Worm (Caenorhabditis elegans) whole organism, young adult: ENCODE data around the gene T04B2.8.

Experiments
- C06A6.2 ChIP-seq: fragments of 200-800 bp; sonication (Bioruptor generic); conservative IDR thresholded peaks from 2 replicates; pipeline ENCODE4 v1.3.6; 2022; ENCODE audit warnings: missing genetic modification characterization, missing compliant biosample characterization
- F33H1.4 ChIP-seq: fragments of 200-800 bp; sonication (Bioruptor generic); IDR thresholded peaks from 2 replicates; pipeline ENCODE4 v1.3.6; 2022; ENCODE audit warnings: missing genetic modification reagents, missing genetic modification characterization, missing compliant biosample characterization
- pha-4 ChIP-seq: fragments of 150-350 bp; sonication (generic microtip); optimal IDR thresholded peaks from 2 replicates; lab custom pipeline; 2014; ENCODE audit warnings: missing biosample characterization, missing genetic modification reagents, missing genetic modification characterization
- snpc-4 ChIP-seq, 5 experiments: fragments of 150-350 bp in 1 of 5; sonication (generic microtip) in 4 of 5; optimal IDR thresholded peaks; 2 replicates each; lab custom pipeline; 2014 to 2018; ENCODE audit warnings: missing genetic modification characterization in 5 of 5, missing biosample characterization in 3 of 5, antibody characterized with exemption in 2 of 5, mild to moderate bottlenecking in 2 of 5, missing compliant biosample characterization in 2 of 5, missing genotype in 2 of 5, moderate library complexity in 2 of 5, missing genetic modification reagents in 1 of 5

DNA sequence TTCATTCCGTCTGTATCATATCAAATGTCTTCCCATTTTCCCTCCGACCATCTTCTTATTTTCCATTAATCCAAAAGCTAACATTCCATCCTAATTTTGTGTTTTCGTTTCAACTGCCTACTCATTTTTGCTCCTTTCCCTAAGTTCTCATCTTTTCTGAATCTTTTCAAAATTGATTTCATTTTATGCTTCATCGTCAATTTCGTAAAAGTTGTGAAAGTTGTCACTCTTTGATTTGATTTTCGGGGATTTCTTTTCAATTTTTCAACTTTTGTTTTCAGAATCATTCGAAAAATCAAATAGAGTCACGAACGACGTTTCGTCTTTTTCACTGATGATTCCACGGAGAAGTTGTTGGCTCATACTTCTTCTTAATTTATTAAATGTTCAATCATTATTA is 16.6 kb upstream of the T04B2.8 start, which contains the start of gene cwn-2:
- TF ChIP-seq F33H1.4 (GFP tag; lab: Robert Waterston, UW) (no peak), pha-4 (tag; lab: Kevin White, UChicago) (no peak), snpc-4 (GFP tag; optimal IDR thresholded peaks at IDR 0.05; lab: Kevin White, UChicago) (no peak), snpc-4 (tag; optimal IDR thresholded peaks at IDR 0.05; lab: Kevin White, UChicago) (no peak), C06A6.2 (GFP tag; lab: Robert Waterston, UW) (no peak)
